Worm (Caenorhabditis elegans) whole organism, L4 larva: ENCODE results near the gene irld-2.

Experiments used
- D1046.2 ChIP-seq: fragments of 200-800 bp; sonication (Bioruptor generic); IDR thresholded peaks from 2 replicates; pipeline ENCODE4 v1.3.6; 2022; ENCODE audit warnings: missing genetic modification characterization, missing compliant biosample characterization
- F10B5.3 ChIP-seq: sonication (generic microtip); optimal IDR thresholded peaks from 2 replicates; lab custom pipeline; 2016; ENCODE audit warnings: mild to moderate bottlenecking, missing genetic modification characterization, missing compliant biosample characterization
- T20F7.1 ChIP-seq: fragments of 200-800 bp; sonication (Bioruptor generic); optimal IDR thresholded peaks from 2 replicates; lab custom pipeline; 2018; ENCODE audit warnings: mild to moderate bottlenecking, missing genetic modification characterization, missing compliant biosample characterization
- Y48G9A.11 ChIP-seq: fragments of 200-800 bp; sonication (Bioruptor generic); IDR thresholded peaks from 2 replicates; pipeline ENCODE4 v1.3.6; 2022; ENCODE audit warnings: missing genetic modification reagents, missing genetic modification characterization, missing compliant biosample characterization
- Y5F2A.4 ChIP-seq: fragments of 200-800 bp; sonication (Bioruptor generic); optimal IDR thresholded peaks from 2 replicates; lab custom pipeline; 2018; ENCODE audit warnings: mild to moderate bottlenecking, missing genetic modification characterization, missing compliant biosample characterization
- Y75B8A.6 ChIP-seq: fragments of 200-800 bp; sonication (Bioruptor generic); IDR thresholded peaks from 2 replicates; pipeline ENCODE4 v1.3.6; 2022; ENCODE audit warnings: missing genetic modification reagents, missing genetic modification characterization, missing compliant biosample characterization
- ZK546.5 ChIP-seq, 2 experiments: sonication (generic microtip); optimal IDR thresholded peaks; 2 replicates each; lab custom pipeline; 2017; ENCODE audit warnings: missing biosample characterization in 2 of 2, missing genetic modification characterization in 2 of 2
- aha-1 ChIP-seq: fragments of 150-350 bp; peaks from one replicate; lab custom pipeline; 2014; ENCODE audit warnings: missing biosample characterization, missing genetic modification characterization
- ama-1 ChIP-seq: fragments of 150-350 bp; optimal IDR thresholded peaks from 2 replicates; lab custom pipeline; 2014; ENCODE audit warnings: inconsistent platforms, mixed read lengths
- cey-2 ChIP-seq: sonication (generic microtip); optimal IDR thresholded peaks from 3 replicates; lab custom pipeline; 2017; ENCODE audit warnings: missing genetic modification characterization, mild to moderate bottlenecking, missing compliant biosample characterization, antibody characterized with exemption, borderline replicate concordance; ENCODE audit not compliant: insufficient read depth
- daf-12 ChIP-seq: fragments of 150-350 bp; optimal IDR thresholded peaks from 2 replicates; lab custom pipeline; 2014; ENCODE audit warnings: missing biosample characterization, missing genetic modification reagents, missing genetic modification characterization
- daf-16 ChIP-seq, 3 experiments: sonication (generic microtip); optimal IDR thresholded peaks; 2 replicates each; lab custom pipeline; 2016 to 2017; ENCODE audit warnings: missing genetic modification characterization in 3 of 3, missing genetic modification reagents in 3 of 3, mild to moderate bottlenecking in 2 of 3, missing compliant biosample characterization in 2 of 3, missing biosample characterization in 1 of 3, moderate library complexity in 1 of 3
- dmd-6 ChIP-seq: fragments of 200-800 bp; sonication (Bioruptor generic); IDR thresholded peaks from 2 replicates; pipeline ENCODE4 v1.3.6; 2022; ENCODE audit warnings: missing genetic modification reagents, missing genetic modification characterization, missing compliant biosample characterization
- dve-1 ChIP-seq: sonication (generic microtip); optimal IDR thresholded peaks from 2 replicates; lab custom pipeline; 2017; ENCODE audit warnings: antibody characterized with exemption, mild to moderate bottlenecking, missing genetic modification characterization, missing compliant biosample characterization; ENCODE audit not compliant: insufficient read depth
- egl-43 ChIP-seq: fragments of 200-800 bp; sonication (Bioruptor generic); IDR thresholded peaks from 2 replicates; pipeline ENCODE4 v1.3.6; 2022; ENCODE audit warnings: missing genetic modification reagents, missing genetic modification characterization, missing compliant biosample characterization
- fos-1 ChIP-seq: fragments of 150-350 bp; optimal IDR thresholded peaks from 2 replicates; lab custom pipeline; 2014; ENCODE audit warnings: missing biosample characterization, missing genetic modification characterization
- gei-8 ChIP-seq: fragments of 200-800 bp; sonication (Bioruptor generic); optimal IDR thresholded peaks from 2 replicates; lab custom pipeline; 2018; ENCODE audit warnings: mild to moderate bottlenecking, missing genetic modification characterization, missing compliant biosample characterization
- hif-1 ChIP-seq, 2 experiments: sonication (generic microtip); optimal IDR thresholded peaks; 2 replicates each; lab custom pipeline; 2016 to 2017; ENCODE audit warnings: missing compliant biosample characterization in 2 of 2, missing genetic modification characterization in 2 of 2, missing genetic modification reagents in 2 of 2, missing genotype in 2 of 2, mild to moderate bottlenecking in 1 of 2
- hlh-11 ChIP-seq: fragments of 200-800 bp; sonication (Bioruptor generic); optimal IDR thresholded peaks from 2 replicates; lab custom pipeline; 2018; ENCODE audit warnings: mild to moderate bottlenecking, missing genetic modification characterization, missing compliant biosample characterization
- hlh-30 ChIP-seq: sonication (generic microtip); optimal IDR thresholded peaks from 2 replicates; lab custom pipeline; 2017; ENCODE audit warnings: antibody characterized with exemption, mild to moderate bottlenecking, missing genetic modification characterization, missing compliant biosample characterization; ENCODE audit not compliant: insufficient read depth
- hmg-1.1 ChIP-seq: fragments of 200-800 bp; sonication (Bioruptor generic); IDR thresholded peaks from 2 replicates; pipeline ENCODE4 v1.3.6; 2022; ENCODE audit warnings: missing genetic modification reagents, missing genetic modification characterization, missing compliant biosample characterization
- lin-1 ChIP-seq: fragments of 200-800 bp; sonication (Bioruptor generic); IDR thresholded peaks from 2 replicates; pipeline ENCODE4 v1.3.6; 2022; ENCODE audit warnings: missing genetic modification reagents, missing genetic modification characterization, missing compliant biosample characterization
- lin-15B ChIP-seq: fragments of 150-350 bp; sonication (generic microtip); optimal IDR thresholded peaks from 3 replicates; lab custom pipeline; 2014; ENCODE audit warnings: missing biosample characterization, missing genetic modification characterization
- lin-39 ChIP-seq: fragments of 150-350 bp; optimal IDR thresholded peaks from 2 replicates; lab custom pipeline; 2014; ENCODE audit warnings: missing biosample characterization, missing genetic modification reagents, missing genetic modification characterization
- lir-3 ChIP-seq: sonication (generic microtip); optimal IDR thresholded peaks from 2 replicates; lab custom pipeline; 2016; ENCODE audit warnings: mild to moderate bottlenecking, missing genetic modification characterization, missing compliant biosample characterization
- lsy-2 ChIP-seq, 2 experiments: fragments of 150-350 bp in 1 of 2; sonication (generic microtip) in 1 of 2; optimal IDR thresholded peaks; 2 replicates each; lab custom pipeline; 2014 to 2017; ENCODE audit warnings: missing biosample characterization in 2 of 2, missing genetic modification characterization in 2 of 2
- mdl-1 ChIP-seq, 2 experiments: fragments of 150-350 bp in 1 of 2; sonication (generic microtip) in 1 of 2; optimal IDR thresholded peaks; 2 replicates each; lab custom pipeline; 2014 to 2017; ENCODE audit warnings: missing biosample characterization in 2 of 2, missing genetic modification characterization in 2 of 2
- mep-1 ChIP-seq: fragments of 150-350 bp; sonication (generic microtip); optimal IDR thresholded peaks from 3 replicates; lab custom pipeline; 2014; ENCODE audit warnings: missing biosample characterization, missing genetic modification characterization
- mes-2 ChIP-seq: sonication (generic microtip); optimal IDR thresholded peaks from 2 replicates; lab custom pipeline; 2016; ENCODE audit warnings: missing genotype, mild to moderate bottlenecking, missing genetic modification characterization, missing compliant biosample characterization; ENCODE audit not compliant: poor library complexity, severe bottlenecking
- mxl-2 ChIP-seq: fragments of 200-800 bp; sonication (Bioruptor generic); conservative IDR thresholded peaks from 2 replicates; pipeline ENCODE4 v1.3.6; 2022; ENCODE audit warnings: missing genetic modification reagents, missing genetic modification characterization, missing compliant biosample characterization
- mxl-3 ChIP-seq: fragments of 200-800 bp; sonication (Bioruptor generic); optimal IDR thresholded peaks from 2 replicates; lab custom pipeline; 2018; ENCODE audit warnings: mild to moderate bottlenecking, missing genetic modification characterization, missing compliant biosample characterization
- nhr-102 ChIP-seq: sonication (generic microtip); optimal IDR thresholded peaks from 2 replicates; lab custom pipeline; 2016; ENCODE audit warnings: mild to moderate bottlenecking, missing genetic modification characterization, moderate library complexity, missing compliant biosample characterization
- nhr-11 ChIP-seq: fragments of 150-350 bp; optimal IDR thresholded peaks from 2 replicates; lab custom pipeline; 2014; ENCODE audit warnings: missing biosample characterization, missing genetic modification characterization
- nhr-237 ChIP-seq: sonication (generic microtip); optimal IDR thresholded peaks from 2 replicates; lab custom pipeline; 2017; ENCODE audit warnings: missing biosample characterization, missing genetic modification characterization
- nhr-28 ChIP-seq: fragments of 150-350 bp; optimal IDR thresholded peaks from 2 replicates; lab custom pipeline; 2014; ENCODE audit warnings: missing biosample characterization, missing genetic modification characterization
- nhr-48 ChIP-seq: sonication (generic microtip); optimal IDR thresholded peaks from 2 replicates; lab custom pipeline; 2016; ENCODE audit warnings: mild to moderate bottlenecking, missing genetic modification characterization, missing compliant biosample characterization
- nhr-6 ChIP-seq: fragments of 150-350 bp; optimal IDR thresholded peaks from 2 replicates; lab custom pipeline; 2014; ENCODE audit warnings: missing biosample characterization, missing genetic modification characterization
- nhr-76 ChIP-seq: fragments of 150-350 bp; optimal IDR thresholded peaks from 2 replicates; lab custom pipeline; 2014; ENCODE audit warnings: missing biosample characterization, missing genetic modification characterization
- nhr-77 ChIP-seq: fragments of 150-350 bp; optimal IDR thresholded peaks from 2 replicates; lab custom pipeline; 2014; ENCODE audit warnings: missing biosample characterization, missing genetic modification characterization
- pqm-1 ChIP-seq: sonication (generic microtip); optimal IDR thresholded peaks from 2 replicates; lab custom pipeline; 2017; ENCODE audit warnings: missing biosample characterization, missing genetic modification characterization
- spr-1 ChIP-seq: sonication (generic microtip); optimal IDR thresholded peaks from 2 replicates; lab custom pipeline; 2016; ENCODE audit warnings: mild to moderate bottlenecking, missing genetic modification characterization, missing compliant biosample characterization
- tra-1 ChIP-seq: fragments of 200-800 bp; sonication (Bioruptor generic); IDR thresholded peaks from 2 replicates; pipeline ENCODE4 v1.3.6; 2022; ENCODE audit warnings: missing genetic modification reagents, missing genetic modification characterization, missing compliant biosample characterization
- unc-62 ChIP-seq, 3 experiments: fragments of 150-350 bp in 1 of 3; sonication (generic microtip); optimal IDR thresholded peaks in 2 of 3; peaks in 1 of 3; 1 replicate in 1 of 3; 2 replicates in 2 of 3; lab custom pipeline; 2014 to 2017; ENCODE audit warnings: missing biosample characterization in 3 of 3, missing genetic modification characterization in 3 of 3, missing genetic modification reagents in 3 of 3, missing genotype in 1 of 3
- vab-7 ChIP-seq: fragments of 200-800 bp; sonication (Bioruptor generic); IDR thresholded peaks from 2 replicates; pipeline ENCODE4 v1.3.6; 2022; ENCODE audit warnings: missing genetic modification reagents, missing genetic modification characterization, missing compliant biosample characterization
- zfp-3 ChIP-seq: fragments of 200-800 bp; sonication (Bioruptor generic); conservative IDR thresholded peaks from 2 replicates; pipeline ENCODE4 v1.3.6; 2022; ENCODE audit warnings: missing genetic modification reagents, missing genetic modification characterization, missing compliant biosample characterization
- zip-2 ChIP-seq: fragments of 150-350 bp; optimal IDR thresholded peaks from 2 replicates; lab custom pipeline; 2014; ENCODE audit warnings: missing biosample characterization, missing genetic modification characterization
- ztf-7 ChIP-seq: fragments of 150-350 bp; optimal IDR thresholded peaks from 2 replicates; lab custom pipeline; 2014; ENCODE audit warnings: missing biosample characterization, missing genetic modification characterization

The irld-2 gene

DNA sequence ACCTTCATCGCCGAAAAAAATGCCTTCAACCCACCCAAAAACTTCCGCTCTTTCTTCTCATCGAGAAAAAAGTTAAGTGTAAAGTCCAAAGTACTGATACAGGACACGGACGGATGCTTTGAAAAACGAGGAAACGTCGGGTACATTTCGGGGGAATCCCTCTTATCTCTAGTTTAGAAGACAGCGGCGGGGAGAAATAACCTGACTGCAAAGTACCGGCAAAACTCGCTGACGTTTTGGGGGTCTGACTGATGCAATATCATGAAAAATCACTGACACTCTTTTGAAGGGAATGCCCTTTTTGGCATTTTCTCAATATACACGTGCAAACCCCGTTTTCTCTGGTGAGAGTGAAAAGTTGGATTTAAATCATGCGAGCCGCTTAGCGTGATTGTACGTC, 38.4 kb downstream of the irld-2 start (continued):
- TF ChIP-seq hmg-1.1 (GFP tag; lab: Robert Waterston, UW) (0 out of 2 replicates have a peak, but pooled peaks have one; percentile 41), Y75B8A.6 (GFP tag; lab: Robert Waterston, UW) (no peak), cey-2 (no peak), egl-43 (GFP tag; lab: Robert Waterston, UW) (no peak), zip-2 (no peak), lir-3 (tag; lab: Kevin White, UChicago) (no peak), ZK546.5 (tag; optimal IDR thresholded peaks at IDR 0.05; lab: Kevin White, UChicago) (no peak), D1046.2 (GFP tag; lab: Robert Waterston, UW) (no peak), zfp-3 (GFP tag; lab: Robert Waterston, UW) (0 out of 2 replicates have a peak, but pooled peaks have one; percentile 32), nhr-237 (no peak), lin-39 (tag; lab: Kevin White, UChicago) (no peak), tra-1 (GFP tag; lab: Robert Waterston, UW) (peak; percentile 88), fos-1 (tag; lab: Kevin White, UChicago) (no peak), vab-7 (no peak), Y48G9A.11 (GFP tag; lab: Robert Waterston, UW) (no peak), spr-1 (no peak), gei-8 (peak; percentile 94), lin-1 (peak; percentile 90), daf-12 (no peak)

DNA sequence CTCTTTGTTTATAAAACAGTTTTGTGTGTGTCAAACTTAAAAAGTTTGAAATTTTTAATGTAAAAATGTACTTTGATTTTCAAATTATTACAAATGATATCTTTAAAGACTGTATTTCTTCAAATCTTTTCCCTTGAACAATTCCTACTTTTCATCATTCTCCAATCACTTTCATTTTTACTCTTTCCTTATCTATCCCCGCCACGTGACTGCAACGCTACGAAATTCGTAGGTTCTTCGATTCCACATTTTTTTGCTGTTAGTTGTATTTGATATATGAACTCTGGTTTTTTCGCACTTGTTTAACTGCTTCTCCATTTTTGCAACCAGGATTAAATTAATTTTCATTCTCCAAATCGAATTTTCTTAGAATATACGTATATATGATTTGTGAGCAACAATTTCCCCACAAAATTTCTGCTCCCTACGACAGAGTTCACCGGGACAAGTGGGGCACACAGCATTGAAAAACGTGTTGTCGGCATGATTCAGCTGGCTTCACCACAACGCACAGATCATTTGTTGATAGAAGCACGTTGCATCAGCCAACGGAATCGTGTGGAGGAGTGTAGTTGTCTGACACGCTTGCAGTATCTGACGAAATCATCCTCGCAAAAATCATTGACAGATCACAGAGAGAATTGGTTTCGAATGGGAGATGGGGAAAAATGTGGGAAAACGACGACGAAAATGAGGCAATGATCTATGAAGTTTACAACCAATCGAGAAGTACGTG, 40.0 kb downstream of the irld-2 start:
- TF ChIP-seq Y5F2A.4 (no peak), lsy-2 (tag; optimal IDR thresholded peaks at IDR 0.05; lab: Kevin White, UChicago) (peak in 1 of 2 experiments; percentile 27), dmd-6 (GFP tag; lab: Robert Waterston, UW) (peak; percentile 86), lin-1 (peak; percentile 29; the same call in 1 of the 2 replicates), mxl-3 (GFP tag; lab: Kevin White, UChicago) (peak; percentile 100), daf-16 (GFP tag; optimal IDR thresholded peaks at IDR 0.05; lab: Kevin White, UChicago) (peak in 1 of 2 experiments; percentile 21), daf-16 (tag; optimal IDR thresholded peaks at IDR 0.05; lab: Kevin White, UChicago) (peak; percentile 61), hlh-11 (peak; percentile 80), hlh-30 (peak; percentile 80), F10B5.3 (no peak), dve-1 (tag; lab: Kevin White, UChicago) (peak; percentile 73), lin-15B (tag; lab: Kevin White, UChicago) (no peak), mep-1 (tag; lab: Kevin White, UChicago) (peak; percentile 43), ztf-7 (tag; lab: Kevin White, UChicago) (peak; percentile 68), hif-1 (tag; optimal IDR thresholded peaks at IDR 0.05; lab: Kevin White, UChicago) (peak in 1 of 2 experiments; percentile 78), mxl-2 (GFP tag; lab: Robert Waterston, UW) (peak; percentile 62; the same call in 1 of the 2 replicates), gei-8 (peak; percentile 74), nhr-76 (tag; lab: Kevin White, UChicago) (no peak), nhr-11 (peak; percentile 90), nhr-77 (tag; lab: Kevin White, UChicago) (peak; percentile 11), nhr-102 (tag; lab: Kevin White, UChicago) (peak; percentile 48), unc-62 (GFP tag; optimal IDR thresholded peaks at IDR 0.05 in 1 of 2; lab: Kevin White, UChicago) (peak in 1 of 2 experiments; percentile 89), unc-62 (tag; optimal IDR thresholded peaks at IDR 0.05; lab: Kevin White, UChicago) (no peak), mes-2 (tag; lab: Kevin White, UChicago) (peak; percentile 23), tra-1 (GFP tag; lab: Robert Waterston, UW) (peak; percentile 32; the same call in 1 of the 2 replicates), mdl-1 (tag; optimal IDR thresholded peaks at IDR 0.05; lab: Kevin White, UChicago) (peak in 1 of 2 experiments; percentile 57), nhr-48 (tag; lab: Kevin White, UChicago) (peak; percentile 94), pqm-1 (tag; lab: Kevin White, UChicago) (no peak), ama-1 (lab: Kevin White, UChicago) (peak; percentile 26), nhr-28 (tag; lab: Kevin White, UChicago) (peak; percentile 84), aha-1 (peak; percentile 98), T20F7.1 (GFP tag; lab: Kevin White, UChicago) (peak; percentile 9), nhr-6 (tag; lab: Kevin White, UChicago) (no peak)
